Worm (Caenorhabditis elegans) whole organism, late embryonic: ENCODE measurements around the gene ilcr-1.

ENCODE experiments used
- C08G9.2 ChIP-seq: sonication (generic microtip); optimal IDR thresholded peaks from 2 replicates; lab custom pipeline; 2016; ENCODE audit warnings: mild to moderate bottlenecking, missing genetic modification characterization, moderate library complexity, missing compliant biosample characterization
- C38D4.7 ChIP-seq: fragments of 200-800 bp; sonication (Bioruptor generic); optimal IDR thresholded peaks from 2 replicates; lab custom pipeline; 2018; ENCODE audit warnings: mild to moderate bottlenecking, missing genetic modification characterization, moderate library complexity, missing compliant biosample characterization
- F13H6.1 ChIP-seq: sonication (generic microtip); optimal IDR thresholded peaks from 2 replicates; lab custom pipeline; 2016; ENCODE audit warnings: missing genetic modification characterization, missing compliant biosample characterization
- K02D7.2 ChIP-seq: sonication (generic microtip); optimal IDR thresholded peaks from 2 replicates; lab custom pipeline; 2017; ENCODE audit warnings: mild to moderate bottlenecking, missing genetic modification characterization, missing compliant biosample characterization
- K09A11.1 ChIP-seq: sonication (generic microtip); optimal IDR thresholded peaks from 2 replicates; lab custom pipeline; 2017; ENCODE audit warnings: antibody characterized with exemption, mild to moderate bottlenecking, missing genetic modification characterization, missing compliant biosample characterization; ENCODE audit not compliant: insufficient read depth
- T23F11.4 ChIP-seq: fragments of 200-800 bp; sonication (Bioruptor generic); optimal IDR thresholded peaks from 2 replicates; lab custom pipeline; 2018; ENCODE audit warnings: mild to moderate bottlenecking, missing genetic modification characterization, missing compliant biosample characterization
- Y22D7AL.16 ChIP-seq: sonication (generic microtip); optimal IDR thresholded peaks from 2 replicates; lab custom pipeline; 2016; ENCODE audit warnings: missing genetic modification characterization, missing compliant biosample characterization
- ceh-18 ChIP-seq: sonication (generic microtip); optimal IDR thresholded peaks from 2 replicates; lab custom pipeline; 2016; ENCODE audit warnings: missing genetic modification characterization, missing compliant biosample characterization
- ceh-19 ChIP-seq: fragments of 200-800 bp; sonication (Bioruptor generic); optimal IDR thresholded peaks from 2 replicates; lab custom pipeline; 2018; ENCODE audit warnings: mild to moderate bottlenecking, missing genetic modification characterization, missing compliant biosample characterization
- ceh-2 ChIP-seq: sonication (generic microtip); optimal IDR thresholded peaks from 2 replicates; lab custom pipeline; 2016; ENCODE audit warnings: missing genotype, missing genetic modification characterization, missing compliant biosample characterization
- ceh-22 ChIP-seq: sonication (generic microtip); optimal IDR thresholded peaks from 2 replicates; lab custom pipeline; 2017; ENCODE audit warnings: missing biosample characterization, missing genetic modification characterization
- ceh-30 ChIP-seq: fragments of 150-350 bp; optimal IDR thresholded peaks from 2 replicates; lab custom pipeline; 2014; ENCODE audit warnings: missing biosample characterization, missing genetic modification characterization
- ceh-6 ChIP-seq: fragments of 200-800 bp; sonication (Bioruptor generic); optimal IDR thresholded peaks from 2 replicates; lab custom pipeline; 2018; ENCODE audit warnings: mild to moderate bottlenecking, missing genetic modification characterization, missing compliant biosample characterization
- che-1 ChIP-seq: sonication (generic microtip); optimal IDR thresholded peaks from 2 replicates; lab custom pipeline; 2016; ENCODE audit warnings: mild to moderate bottlenecking, missing genetic modification characterization, missing compliant biosample characterization
- dmd-4 ChIP-seq: sonication (generic microtip); optimal IDR thresholded peaks from 2 replicates; lab custom pipeline; 2016; ENCODE audit warnings: borderline replicate concordance, missing genetic modification characterization, missing compliant biosample characterization
- elt-2 ChIP-seq: sonication (generic microtip); optimal IDR thresholded peaks from 2 replicates; lab custom pipeline; 2016; ENCODE audit warnings: missing genetic modification reagents, missing genetic modification characterization, missing compliant biosample characterization
- elt-4 ChIP-seq: sonication (generic microtip); optimal IDR thresholded peaks from 2 replicates; lab custom pipeline; 2016; ENCODE audit warnings: missing genetic modification characterization, missing compliant biosample characterization
- eyg-1 ChIP-seq: sonication (generic microtip); optimal IDR thresholded peaks from 2 replicates; lab custom pipeline; 2016; ENCODE audit warnings: missing genotype, missing genetic modification characterization, missing compliant biosample characterization
- fkh-6 ChIP-seq: sonication (generic microtip); optimal IDR thresholded peaks from 2 replicates; lab custom pipeline; 2016; ENCODE audit warnings: missing genetic modification characterization, missing compliant biosample characterization
- gmeb-2 ChIP-seq: sonication (generic microtip); optimal IDR thresholded peaks from 2 replicates; lab custom pipeline; 2016; ENCODE audit warnings: missing genetic modification characterization, inconsistent platforms, missing compliant biosample characterization
- hlh-13 ChIP-seq: fragments of 200-800 bp; sonication (Bioruptor generic); optimal IDR thresholded peaks from 2 replicates; lab custom pipeline; 2018; ENCODE audit warnings: mild to moderate bottlenecking, missing genetic modification characterization, missing compliant biosample characterization
- hlh-15 ChIP-seq: sonication (generic microtip); optimal IDR thresholded peaks from 2 replicates; lab custom pipeline; 2016; ENCODE audit warnings: missing genetic modification characterization, missing compliant biosample characterization
- hlh-30 ChIP-seq: sonication (generic microtip); optimal IDR thresholded peaks from 2 replicates; lab custom pipeline; 2017; ENCODE audit warnings: antibody characterized with exemption, missing genetic modification characterization, missing compliant biosample characterization; ENCODE audit not compliant: insufficient read depth
- lin-11 ChIP-seq: fragments of 200-800 bp; sonication (Bioruptor generic); optimal IDR thresholded peaks from 2 replicates; lab custom pipeline; 2018; ENCODE audit warnings: mild to moderate bottlenecking, missing genetic modification characterization, missing compliant biosample characterization
- madf-2 ChIP-seq: sonication (generic microtip); optimal IDR thresholded peaks from 2 replicates; lab custom pipeline; 2017; ENCODE audit warnings: missing genetic modification characterization, missing compliant biosample characterization
- nfya-1 ChIP-seq: sonication (generic microtip); optimal IDR thresholded peaks from 2 replicates; lab custom pipeline; 2017; ENCODE audit warnings: missing genetic modification characterization, mild to moderate bottlenecking, missing compliant biosample characterization, antibody characterized with exemption, moderate library complexity
- nhr-11 ChIP-seq: fragments of 150-350 bp; optimal IDR thresholded peaks from 2 replicates; lab custom pipeline; 2014; ENCODE audit warnings: missing biosample characterization, missing genetic modification characterization
- nhr-232 ChIP-seq: sonication (generic microtip); optimal IDR thresholded peaks from 2 replicates; lab custom pipeline; 2016; ENCODE audit warnings: missing genetic modification characterization, missing compliant biosample characterization
- npax-4 ChIP-seq: sonication (generic microtip); optimal IDR thresholded peaks from 2 replicates; lab custom pipeline; 2016; ENCODE audit warnings: missing genetic modification characterization, missing compliant biosample characterization
- odd-2 ChIP-seq: sonication (generic microtip); optimal IDR thresholded peaks from 2 replicates; lab custom pipeline; 2017; ENCODE audit warnings: antibody characterized with exemption, mild to moderate bottlenecking, missing genetic modification characterization, missing compliant biosample characterization
- pat-9 ChIP-seq: fragments of 200-800 bp; sonication (Bioruptor generic); optimal IDR thresholded peaks from 2 replicates; lab custom pipeline; 2018; ENCODE audit warnings: mild to moderate bottlenecking, missing genetic modification characterization, moderate library complexity, missing compliant biosample characterization
- pax-1 ChIP-seq: fragments of 150-350 bp; optimal IDR thresholded peaks from 2 replicates; lab custom pipeline; 2014; ENCODE audit warnings: missing biosample characterization, missing genetic modification characterization
- pha-4 ChIP-seq: fragments of 150-350 bp; optimal IDR thresholded peaks from 2 replicates; lab custom pipeline; 2018; ENCODE audit warnings: missing biosample characterization, missing genetic modification reagents, missing genetic modification characterization
- ref-2 ChIP-seq: sonication (generic microtip); optimal IDR thresholded peaks from 2 replicates; lab custom pipeline; 2016; ENCODE audit warnings: missing genetic modification characterization, missing compliant biosample characterization
- tbx-7 ChIP-seq: sonication (generic microtip); optimal IDR thresholded peaks from 2 replicates; lab custom pipeline; 2016; ENCODE audit warnings: missing genotype, missing genetic modification characterization, missing compliant biosample characterization
- unc-3 ChIP-seq, 2 experiments: fragments of 200-800 bp in 1 of 2; sonication (Bioruptor generic) in 1 of 2; sonication (generic microtip) in 1 of 2; conservative IDR thresholded peaks in 1 of 2; optimal IDR thresholded peaks in 1 of 2; 2 replicates each; pipeline versions ENCODE4 v1.3.6 to Lab custom; 2016 to 2022; ENCODE audit warnings: missing compliant biosample characterization in 2 of 2, missing genetic modification characterization in 2 of 2, missing genetic modification reagents in 1 of 2
- unc-42 ChIP-seq: sonication (generic microtip); optimal IDR thresholded peaks from 2 replicates; lab custom pipeline; 2016; ENCODE audit warnings: missing genotype, missing genetic modification characterization, missing compliant biosample characterization
- unc-55 ChIP-seq: sonication (generic microtip); optimal IDR thresholded peaks from 2 replicates; lab custom pipeline; 2017; ENCODE audit warnings: missing biosample characterization, missing genetic modification reagents, missing genetic modification characterization
- zip-5 ChIP-seq: sonication (generic microtip); optimal IDR thresholded peaks from 2 replicates; lab custom pipeline; 2016; ENCODE audit warnings: missing genetic modification characterization, missing compliant biosample characterization
- ztf-16 ChIP-seq: sonication (generic microtip); optimal IDR thresholded peaks from 2 replicates; lab custom pipeline; 2017; ENCODE audit warnings: missing genetic modification characterization, missing compliant biosample characterization

ilcr-1 gene

DNA sequence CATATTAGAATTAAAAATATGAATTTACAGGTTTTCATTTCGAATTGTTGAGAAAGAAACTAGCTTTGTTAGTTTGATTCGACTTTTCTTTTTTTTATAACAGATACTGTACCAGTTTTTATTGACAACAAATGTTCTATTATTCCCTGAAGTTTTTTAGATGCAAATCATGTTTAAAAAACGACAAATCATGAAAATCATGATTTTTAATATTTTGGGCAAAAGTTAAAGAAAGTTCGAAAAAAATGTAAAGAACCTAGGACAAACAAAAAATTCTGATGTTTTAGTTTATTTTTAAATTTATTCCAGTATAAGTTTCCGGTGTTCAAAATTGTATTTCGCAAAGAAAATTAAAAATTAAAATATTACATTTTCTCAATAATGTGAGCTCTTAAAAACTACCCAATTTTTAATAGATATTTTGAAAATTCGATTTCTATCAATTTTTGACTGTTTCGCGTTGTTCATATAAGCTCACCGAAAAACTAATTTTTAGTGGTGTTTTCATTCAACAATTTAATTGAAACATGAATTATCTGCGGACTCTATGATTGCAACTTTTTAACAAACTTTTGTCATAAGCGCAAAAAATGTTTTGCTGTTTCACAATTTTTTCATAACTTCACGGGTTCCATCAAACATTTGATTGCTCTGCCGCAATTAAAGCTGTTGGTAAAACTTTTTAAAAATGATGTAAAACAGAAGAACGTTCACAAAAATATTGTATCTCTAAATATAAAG, 34.7 kb upstream of the ilcr-1 start, which contains the start of gene Y64G10A.10:
Y64G10A.10 (minus strand) TSS at position 51 of the 741 bp plus-strand sequence.
- no peak for TF ChIP-seq pha-4 (tag; lab: Kevin White, UChicago)
- no peak for TF ChIP-seq ceh-30
- TF ChIP-seq elt-2 (tag; lab: Kevin White, UChicago) = no peak
- no peak for TF ChIP-seq C08G9.2
- TF ChIP-seq C38D4.7 = no peak
- TF ChIP-seq T23F11.4 (GFP tag; lab: Kevin White, UChicago) = no peak
- no peak for TF ChIP-seq ref-2 (tag; lab: Kevin White, UChicago)
- TF ChIP-seq hlh-30 (tag; lab: Kevin White, UChicago) = no peak
- no peak for TF ChIP-seq elt-4 (tag; lab: Kevin White, UChicago)
- no peak for TF ChIP-seq ceh-18
- TF ChIP-seq hlh-13 = no peak
- TF ChIP-seq K02D7.2 = no peak

DNA sequence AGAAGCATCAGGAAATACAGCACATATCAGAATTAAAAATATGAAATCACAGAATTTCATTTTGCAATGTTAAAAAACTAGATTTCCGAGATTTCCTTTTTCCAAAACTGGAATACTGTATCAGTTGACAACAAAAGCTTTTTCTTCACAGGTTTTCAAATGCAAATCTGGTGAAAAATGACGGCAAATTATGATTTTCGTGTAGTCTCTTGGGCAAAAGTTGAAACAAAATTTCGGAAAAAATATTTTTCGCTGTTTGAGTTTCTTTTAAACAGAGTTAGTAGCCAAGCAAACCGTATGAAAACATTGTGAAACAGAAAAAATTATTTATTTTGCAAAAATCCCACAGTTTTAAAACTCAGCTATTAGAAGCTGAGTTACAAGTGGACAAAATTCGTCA, 31.9 kb upstream of the ilcr-1 start, which contains the start of gene Y64G10A.2:
Y64G10A.2 (minus strand) TSS at position 101 of the 400 bp plus-strand sequence.
- TF ChIP-seq dmd-4 (tag; lab: Kevin White, UChicago) = no peak
- no peak for TF ChIP-seq ceh-18
- no peak for TF ChIP-seq ceh-22
- no peak for TF ChIP-seq T23F11.4 (GFP tag; lab: Kevin White, UChicago)
- no peak for TF ChIP-seq ref-2 (tag; lab: Kevin White, UChicago)
- TF ChIP-seq lin-11 (tag; lab: Kevin White, UChicago) = no peak
- no peak for TF ChIP-seq eyg-1
- no peak for TF ChIP-seq tbx-7 (tag; lab: Kevin White, UChicago)
- no peak for TF ChIP-seq zip-5 (tag; lab: Kevin White, UChicago)
- no peak for TF ChIP-seq pax-1
- no peak for TF ChIP-seq K02D7.2
- TF ChIP-seq unc-55 = no peak
- no peak for TF ChIP-seq fkh-6 (tag; lab: Kevin White, UChicago)
- TF ChIP-seq nhr-11 (tag; lab: Kevin White, UChicago) = no peak
- TF ChIP-seq Y22D7AL.16 = no peak
- TF ChIP-seq odd-2 (tag; lab: Kevin White, UChicago) = no peak
- TF ChIP-seq hlh-13 = no peak
- TF ChIP-seq nhr-232 = no peak
- TF ChIP-seq hlh-15 (tag; lab: Kevin White, UChicago) = no peak
- no peak for TF ChIP-seq npax-4 (tag; lab: Kevin White, UChicago)

DNA sequence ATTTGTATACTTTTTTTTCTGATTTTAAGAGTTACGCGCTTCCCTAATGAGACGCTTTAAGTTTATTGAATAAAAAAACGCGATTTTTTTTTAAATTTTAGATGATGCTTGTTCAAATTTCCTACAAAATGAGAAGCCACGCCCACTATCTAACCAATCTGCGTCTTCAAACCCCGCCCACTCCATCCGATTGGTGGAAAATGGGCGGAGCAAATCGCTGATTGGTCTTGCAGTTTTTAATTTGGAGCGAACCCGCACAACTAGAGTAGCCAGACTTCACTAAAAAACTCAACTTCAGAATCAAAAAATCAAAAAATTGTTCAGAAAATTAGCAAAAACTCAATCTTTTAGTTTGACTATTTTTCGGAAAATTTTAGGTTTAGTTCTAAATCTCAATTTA, 26.8 kb upstream of the ilcr-1 start:
- TF ChIP-seq lin-11 (tag; lab: Kevin White, UChicago) (no peak), ceh-19 (GFP tag; lab: Kevin White, UChicago) (no peak), nfya-1 (tag; lab: Kevin White, UChicago) (peak; percentile 90), madf-2 (no peak), hlh-30 (tag; lab: Kevin White, UChicago) (no peak), elt-4 (tag; lab: Kevin White, UChicago) (no peak), npax-4 (tag; lab: Kevin White, UChicago) (no peak), odd-2 (tag; lab: Kevin White, UChicago) (no peak), F13H6.1 (tag; lab: Kevin White, UChicago) (no peak)
- TF ChIP-seq, all 69 proteins: peak for 1

DNA sequence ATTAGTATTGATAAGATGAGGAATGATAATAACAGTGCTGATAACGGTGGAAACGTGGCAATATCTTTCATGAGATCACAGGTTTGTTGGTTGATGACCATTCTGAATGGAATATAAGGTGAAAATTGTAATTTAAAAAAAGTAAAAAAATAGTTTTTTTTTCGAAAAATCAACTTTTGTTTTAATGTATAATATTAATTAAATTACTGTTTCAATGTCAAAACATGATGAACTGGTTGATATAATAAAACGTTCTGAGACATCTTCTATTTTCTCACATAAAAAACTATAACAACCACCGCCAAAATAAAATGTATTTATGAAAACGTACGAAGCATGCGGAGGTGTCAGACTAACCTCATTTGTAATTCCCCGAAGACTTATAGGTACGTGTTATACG, 26.1 kb upstream of the ilcr-1 start, which contains the start of gene srab-24:
srab-24 (minus strand) TSS at position 101 of the 400 bp plus-strand sequence.
- TF ChIP-seq elt-2 (tag; lab: Kevin White, UChicago) (peak; percentile 36), ceh-2 (tag; lab: Kevin White, UChicago) (no peak)
- TF ChIP-seq, all 69 proteins: peak for 1

DNA sequence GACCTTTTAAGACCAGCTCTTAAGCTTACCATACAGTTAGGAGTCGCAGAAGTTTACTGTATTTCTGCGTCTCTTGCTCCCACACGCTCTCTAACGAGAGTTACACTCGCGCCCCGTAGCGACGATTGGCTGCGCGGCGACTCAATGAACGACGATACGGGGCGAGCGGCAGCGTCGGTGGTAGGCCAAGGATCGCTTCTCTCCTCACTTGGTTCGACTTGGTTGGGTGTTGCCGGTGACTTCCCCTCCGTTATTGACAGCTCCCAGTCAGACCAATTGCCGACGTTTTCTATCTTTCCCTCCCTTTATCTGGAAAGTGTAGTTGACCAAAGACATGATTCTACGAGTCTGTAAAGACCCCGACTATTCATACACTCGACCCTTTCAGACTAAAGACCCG, 20.7 kb upstream of the ilcr-1 start:
- no peak for TF ChIP-seq K09A11.1 (tag; lab: Kevin White, UChicago)
- no peak for TF ChIP-seq ztf-16 (tag; lab: Kevin White, UChicago)
- TF ChIP-seq unc-3 (GFP tag; conservative IDR thresholded peaks at IDR 0.05; lab: Robert Waterston, UW) = no peak
- TF ChIP-seq unc-3 (tag; optimal IDR thresholded peaks at IDR 0.05; lab: Kevin White, UChicago) = no peak
- TF ChIP-seq pat-9 (tag; lab: Kevin White, UChicago) = no peak
- no peak for TF ChIP-seq ceh-2 (tag; lab: Kevin White, UChicago)
- no peak for TF ChIP-seq npax-4 (tag; lab: Kevin White, UChicago)
- no peak for TF ChIP-seq dmd-4 (tag; lab: Kevin White, UChicago)
- no peak for TF ChIP-seq ceh-6 (GFP tag; lab: Kevin White, UChicago)
- TF ChIP-seq ceh-22 = no peak
- TF ChIP-seq gmeb-2 = no peak
- no peak for TF ChIP-seq unc-42 (tag; lab: Kevin White, UChicago)
- TF ChIP-seq madf-2 = no peak
- TF ChIP-seq che-1 (tag; lab: Kevin White, UChicago) = no peak
- TF ChIP-seq zip-5 (tag; lab: Kevin White, UChicago) = no peak
